Fruit fly (Drosophila melanogaster) whole organism: ENCODE results near the gene CG3726.
"Not testable (repeated sequence)": the region's sequence is repeated elsewhere in the genome, so short reads cannot be mapped to it uniquely, and the experiment has no call there.

ENCODE experiments used
- CG8478 ChIP-seq: fragments of >200 bp; optimal IDR thresholded peaks from 2 replicates; lab custom pipeline; 2018; ENCODE audit warnings: inconsistent platforms
- Dll ChIP-seq: fragments of >200 bp; optimal IDR thresholded peaks from 2 replicates; lab custom pipeline; 2017
- EcR ChIP-seq, 2 experiments: fragments of >200 bp; optimal IDR thresholded peaks; 2 replicates each; lab custom pipeline; 2017; ENCODE audit warnings: missing biosample characterization in 2 of 2, missing genetic modification characterization in 2 of 2, missing genetic modification reagents in 2 of 2
- pan ChIP-seq: fragments of >200 bp; optimal IDR thresholded peaks from 2 replicates; lab custom pipeline; 2017
- psq ChIP-seq: fragments of >200 bp; optimal IDR thresholded peaks from 2 replicates; lab custom pipeline; 2017
- usp ChIP-seq: fragments of >200 bp; optimal IDR thresholded peaks from 2 replicates; lab custom pipeline; 2017; ENCODE audit warnings: missing biosample characterization, missing genetic modification characterization, mixed read lengths

CG3726 gene

dm6 chrX:5945052-5945830 is 28.3 kb downstream of the CG3726 start, which contains the start of gene CG32756:
Gene CG32756 (plus strand): TSS chrX:5945682.
- not testable (repeated sequence) for TF ChIP-seq psq (lab: Kevin White, UChicago); usp (GFP tag; lab: Kevin White, UChicago); CG8478 (lab: Kevin White, UChicago)

dm6 chrX:5947870-5948498 is 31.1 kb downstream of the CG3726 start, which contains the start of gene CG6041:
Gene CG6041 (plus strand): TSS chrX:5948160.
- TF ChIP-seq Dll (lab: Kevin White, UChicago) (no peak), EcR (GFP tag; optimal IDR thresholded peaks at IDR 0.05; lab: Kevin White, UChicago) (no peak), CG8478 (lab: Kevin White, UChicago) (no peak), pan (no peak), psq (lab: Kevin White, UChicago) (no peak), usp (GFP tag; lab: Kevin White, UChicago) (no peak)

dm6 chrX:5949951-5950350 is 33.1 kb downstream of the CG3726 start, which contains the start of gene CG32755:
Gene CG32755 (plus strand): TSS chrX:5950251.
- TF ChIP-seq CG8478 (lab: Kevin White, UChicago) (no peak), usp (GFP tag; lab: Kevin White, UChicago) (no peak), pan (no peak), EcR (GFP tag; optimal IDR thresholded peaks at IDR 0.05; lab: Kevin White, UChicago) (no peak), Dll (lab: Kevin White, UChicago) (no peak), psq (lab: Kevin White, UChicago) (no peak)

- TF ChIP-seq EcR (GFP tag; optimal IDR thresholded peaks at IDR 0.05; lab: Kevin White, UChicago) = no peak
- no peak for TF ChIP-seq usp (GFP tag; lab: Kevin White, UChicago)
- TF ChIP-seq pan = no peak
- no peak for TF ChIP-seq psq (lab: Kevin White, UChicago)
- TF ChIP-seq Dll (lab: Kevin White, UChicago) = no peak
- TF ChIP-seq CG8478 (lab: Kevin White, UChicago) = no peak
Measured at dm6 chrX:5952265-5952664, 35.4 kb downstream of the CG3726 start, which contains the start of gene CG6048. Gene CG6048 (plus strand): TSS chrX:5952565.

dm6 chrX:5955207-5955679 is 38.3 kb downstream of the CG3726 start, which contains the start of gene CG6067:
Gene CG6067 (plus strand): TSS chrX:5955629.
- TF ChIP-seq usp (GFP tag; lab: Kevin White, UChicago) (no peak), pan (no peak), psq (lab: Kevin White, UChicago) (no peak), Dll (lab: Kevin White, UChicago) (no peak), EcR (GFP tag; optimal IDR thresholded peaks at IDR 0.05; lab: Kevin White, UChicago) (no peak), CG8478 (lab: Kevin White, UChicago) (no peak)

dm6 chrX:5956646-5957441 is 39.9 kb downstream of the CG3726 start:
- TF ChIP-seq Dll (lab: Kevin White, UChicago) (no peak), pan (no peak), psq (lab: Kevin White, UChicago) (no peak), CG8478 (lab: Kevin White, UChicago) (no peak), usp (GFP tag; lab: Kevin White, UChicago) (no peak), EcR (GFP tag; optimal IDR thresholded peaks at IDR 0.05; lab: Kevin White, UChicago) (no peak)

- no peak for TF ChIP-seq psq (lab: Kevin White, UChicago)
- TF ChIP-seq pan = no peak
- no peak for TF ChIP-seq CG8478 (lab: Kevin White, UChicago)
- no peak for TF ChIP-seq Dll (lab: Kevin White, UChicago)
- TF ChIP-seq usp (GFP tag; lab: Kevin White, UChicago) = no peak
- TF ChIP-seq EcR (GFP tag; optimal IDR thresholded peaks at IDR 0.05; lab: Kevin White, UChicago) = no peak
Measured at dm6 chrX:5964169-5964686, 47.3 kb downstream of the CG3726 start.

- TF ChIP-seq CG8478 (lab: Kevin White, UChicago) (no peak), psq (lab: Kevin White, UChicago) (no peak), EcR (GFP tag; optimal IDR thresholded peaks at IDR 0.05; lab: Kevin White, UChicago) (no peak), pan (no peak), usp (GFP tag; lab: Kevin White, UChicago) (no peak)
Measured at dm6 chrX:5965517-5966397, 48.9 kb downstream of the CG3726 start, which contains the start of gene Grip. Gene Grip (plus strand): TSS chrX:5966279.

- no peak for TF ChIP-seq pan
- TF ChIP-seq usp (GFP tag; lab: Kevin White, UChicago) = no peak
- no peak for TF ChIP-seq Dll (lab: Kevin White, UChicago)
- TF ChIP-seq CG8478 (lab: Kevin White, UChicago) = no peak
- no peak for TF ChIP-seq psq (lab: Kevin White, UChicago)
- TF ChIP-seq EcR (GFP tag; optimal IDR thresholded peaks at IDR 0.05; lab: Kevin White, UChicago) = no peak
Measured at dm6 chrX:5968094-5968723, 51.3 kb downstream of the CG3726 start.
